Fruit fly (Drosophila melanogaster) whole organism, adult: ENCODE data around the gene CG7724.

ENCODE experiments used
- CG11617 ChIP-seq: fragments of 200-800 bp; sonication (Bioruptor generic); optimal IDR thresholded peaks from 2 replicates; lab custom pipeline; 2017; ENCODE audit warnings: mild to moderate bottlenecking, missing biosample characterization, missing genetic modification reagents, missing genetic modification characterization
- CG14711 ChIP-seq: fragments of 200-800 bp; sonication (Bioruptor generic); optimal IDR thresholded peaks from 2 replicates; lab custom pipeline; 2018; ENCODE audit warnings: missing biosample characterization, mild to moderate bottlenecking, missing genetic modification characterization, moderate library complexity
- CG1620 ChIP-seq: fragments of 200-800 bp; sonication (Bioruptor generic); optimal IDR thresholded peaks from 2 replicates; lab custom pipeline; 2016; ENCODE audit warnings: missing biosample characterization, missing genetic modification characterization
- CG33017 ChIP-seq: fragments of 200-800 bp; sonication (Bioruptor generic); optimal IDR thresholded peaks from 2 replicates; lab custom pipeline; 2018; ENCODE audit warnings: missing biosample characterization, mild to moderate bottlenecking, missing genetic modification characterization, moderate library complexity
- CG5204 ChIP-seq: fragments of 200-800 bp; sonication (Bioruptor generic); optimal IDR thresholded peaks from 2 replicates; lab custom pipeline; 2016; ENCODE audit warnings: missing biosample characterization, missing genetic modification characterization
- CG7045 ChIP-seq: fragments of 200-800 bp; sonication (Bioruptor generic); optimal IDR thresholded peaks from 2 replicates; lab custom pipeline; 2017; ENCODE audit warnings: missing biosample characterization, mild to moderate bottlenecking, missing genetic modification characterization
- CG7101 ChIP-seq: fragments of 200-800 bp; sonication (Bioruptor generic); optimal IDR thresholded peaks from 2 replicates; lab custom pipeline; 2018; ENCODE audit warnings: missing biosample characterization, mild to moderate bottlenecking, missing genetic modification characterization, moderate library complexity
- Clk ChIP-seq: fragments of 200-800 bp; sonication (Bioruptor generic); optimal IDR thresholded peaks from 2 replicates; lab custom pipeline; 2017; ENCODE audit warnings: missing biosample characterization, missing genetic modification characterization
- Crg-1 ChIP-seq: fragments of 200-800 bp; sonication (Bioruptor generic); optimal IDR thresholded peaks from 2 replicates; lab custom pipeline; 2016; ENCODE audit warnings: missing biosample characterization, missing genetic modification characterization
- Hr96 ChIP-seq: fragments of 200-800 bp; sonication (Bioruptor generic); optimal IDR thresholded peaks from 2 replicates; lab custom pipeline; 2016; ENCODE audit warnings: missing biosample characterization, missing genetic modification characterization
- Mnt ChIP-seq: fragments of 200-800 bp; sonication (Bioruptor generic); optimal IDR thresholded peaks from 2 replicates; lab custom pipeline; 2016; ENCODE audit warnings: missing biosample characterization, mild to moderate bottlenecking, missing genetic modification characterization
- bab1 ChIP-seq: fragments of 200-800 bp; sonication (Bioruptor generic); optimal IDR thresholded peaks from 3 replicates; lab custom pipeline; 2019; ENCODE audit warnings: missing biosample characterization, mild to moderate bottlenecking, missing genetic modification characterization, moderate library complexity
- cic ChIP-seq: fragments of 200-800 bp; sonication (Bioruptor generic); optimal IDR thresholded peaks from 2 replicates; lab custom pipeline; 2017; ENCODE audit warnings: missing biosample characterization, mild to moderate bottlenecking, missing genetic modification characterization, moderate library complexity
- kay ChIP-seq: fragments of 200-800 bp; sonication (Bioruptor generic); peaks from one replicate; lab custom pipeline; 2016; ENCODE audit warnings: missing biosample characterization, missing genetic modification characterization, borderline replicate concordance
- ovo ChIP-seq: fragments of 200-800 bp; sonication (Bioruptor generic); optimal IDR thresholded peaks from 2 replicates; lab custom pipeline; 2016; ENCODE audit warnings: missing biosample characterization, missing genetic modification characterization
- pad ChIP-seq: fragments of 200-800 bp; sonication (Bioruptor generic); optimal IDR thresholded peaks from 3 replicates; lab custom pipeline; 2017; ENCODE audit warnings: missing biosample characterization, missing genetic modification characterization, mild to moderate bottlenecking, moderate library complexity, missing genetic modification reagents
- tj ChIP-seq: fragments of 200-800 bp; sonication (Bioruptor generic); optimal IDR thresholded peaks from 3 replicates; lab custom pipeline; 2017; ENCODE audit warnings: missing biosample characterization, mild to moderate bottlenecking, missing genetic modification characterization, moderate library complexity
- toe ChIP-seq: fragments of 200-800 bp; sonication (Bioruptor generic); optimal IDR thresholded peaks from 2 replicates; lab custom pipeline; 2016; ENCODE audit warnings: missing biosample characterization, missing genetic modification characterization

CG7724 gene

DNA sequence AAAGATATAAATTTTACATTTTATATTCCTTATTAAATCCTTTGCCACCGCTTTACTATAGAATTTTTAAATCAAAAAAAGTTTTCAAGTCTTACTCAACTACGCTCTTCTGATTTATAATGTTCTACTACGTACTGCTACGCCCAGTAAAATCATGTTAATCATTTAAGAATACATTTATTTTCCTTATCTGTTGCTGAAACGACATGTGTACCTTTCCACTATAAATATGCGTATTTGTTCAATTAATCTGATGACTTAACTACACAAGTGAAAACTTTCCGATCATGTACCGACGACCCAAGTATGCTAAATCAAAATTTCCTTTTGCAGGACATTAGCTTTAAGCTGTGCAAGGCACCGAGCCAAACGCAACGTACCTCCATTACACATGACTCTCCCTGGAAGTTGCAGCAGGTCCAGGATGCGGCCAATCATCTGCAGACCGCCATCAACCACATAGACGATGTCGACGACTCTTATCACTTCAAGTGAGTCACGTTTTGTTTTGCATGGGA, 3.0 kb upstream of the CG7724 start:
- TF ChIP-seq CG1620 (GFP tag; lab: Kevin White, UChicago) (no peak), bab1 (no peak), CG11617 (GFP tag; lab: Kevin White, UChicago) (no peak), kay (GFP tag; lab: Kevin White, UChicago) (no peak), tj (GFP tag; lab: Kevin White, UChicago) (no peak), CG5204 (GFP tag; lab: Kevin White, UChicago) (no peak), pad (GFP tag; lab: Kevin White, UChicago) (no peak), CG14711 (no peak), CG7101 (tag; lab: Kevin White, UChicago) (no peak), Hr96 (GFP tag; lab: Kevin White, UChicago) (no peak), Clk (GFP tag; lab: Kevin White, UChicago) (no peak), Crg-1 (GFP tag; lab: Kevin White, UChicago) (no peak), cic (no peak), CG7045 (no peak), toe (GFP tag; lab: Kevin White, UChicago) (no peak), ovo (GFP tag; lab: Kevin White, UChicago) (no peak)

DNA sequence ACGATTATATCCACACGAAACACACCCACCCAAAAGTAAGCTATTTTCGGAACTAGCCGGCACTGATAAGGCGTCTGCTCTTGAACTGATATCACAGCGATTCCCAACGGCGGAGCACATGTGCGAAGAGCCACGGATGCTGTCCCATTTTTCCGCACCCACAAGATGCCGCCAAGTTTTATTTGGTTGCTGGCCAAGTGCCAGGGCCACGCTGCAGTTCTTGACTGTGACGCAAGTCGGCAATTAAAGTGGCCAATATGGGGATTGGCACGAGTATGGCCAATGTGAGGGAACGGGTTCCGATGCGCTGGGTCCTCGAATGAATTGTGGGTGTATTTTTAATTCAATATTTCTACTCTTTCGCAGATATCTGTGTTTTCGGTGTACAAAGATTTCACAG, 1.5 kb upstream of the CG7724 start:
- TF ChIP-seq Mnt (GFP tag; lab: Kevin White, UChicago) (peak; percentile 88), Hr96 (GFP tag; lab: Kevin White, UChicago) (peak; percentile 32), Clk (GFP tag; lab: Kevin White, UChicago) (no peak)

DNA sequence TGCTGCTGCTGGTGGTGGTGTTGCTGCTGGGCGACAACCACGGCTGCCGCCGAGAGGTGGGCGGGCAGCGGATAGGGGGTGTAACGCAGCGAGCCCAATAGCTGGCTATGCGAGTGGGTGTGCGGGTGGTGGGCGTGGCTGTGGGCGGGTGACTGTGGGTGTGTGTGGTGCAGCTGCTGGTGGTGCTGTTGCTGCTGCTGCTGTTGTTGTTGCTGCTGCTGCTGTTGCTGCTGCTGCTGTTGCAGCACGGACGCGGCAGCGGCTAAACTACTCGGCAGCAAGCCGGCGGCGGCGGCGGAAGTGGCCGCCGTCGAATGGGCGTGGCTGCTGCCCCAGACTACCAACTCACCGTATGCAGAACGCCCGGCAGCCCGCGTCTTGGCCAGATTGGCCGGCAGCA, 21.9 kb downstream of the CG7724 start:
- TF ChIP-seq kay (GFP tag; lab: Kevin White, UChicago) (no peak), Clk (GFP tag; lab: Kevin White, UChicago) (no peak)

dm6 chr3L:17106492-17106891, 51.1 kb downstream of the CG7724 start:
- TF ChIP-seq toe (GFP tag; lab: Kevin White, UChicago) (no peak), CG33017 (tag; lab: Kevin White, UChicago) (no peak), pad (GFP tag; lab: Kevin White, UChicago) (no peak), CG7101 (tag; lab: Kevin White, UChicago) (no peak), ovo (GFP tag; lab: Kevin White, UChicago) (no peak), bab1 (no peak), CG7045 (no peak)
